Worm (Caenorhabditis elegans): ENCODE measurements around the gene srx-21.

srx-21 gene

DNA sequence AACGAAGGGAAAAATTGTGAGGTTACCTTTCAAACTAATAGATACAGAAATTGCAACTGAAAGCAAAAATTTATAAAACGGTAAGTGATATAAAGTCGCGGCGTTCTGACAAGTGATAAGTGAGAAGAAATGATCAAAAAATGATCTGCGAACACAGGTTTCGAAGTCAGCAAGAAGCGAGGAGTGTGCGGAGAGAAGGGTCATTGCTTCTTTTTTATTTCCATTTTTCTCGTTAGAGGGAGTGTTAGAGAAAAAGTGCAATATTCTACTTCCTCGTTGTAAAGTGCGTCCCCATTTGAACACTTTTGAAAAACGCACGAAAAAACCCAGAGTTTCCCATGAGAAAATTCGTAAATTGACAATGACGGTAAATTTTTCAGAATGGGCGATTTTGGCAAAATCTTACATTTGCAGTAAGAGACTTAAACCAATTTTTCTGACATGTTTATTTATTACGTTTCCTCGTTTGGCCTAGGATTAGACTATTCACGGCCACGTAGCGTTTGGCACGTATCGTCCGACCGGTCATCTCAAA, at the start of gene srx-21, which contains the start of gene fbxa-72:
Gene srx-21 (plus strand): TSS at position 485 of the 535 bp plus-strand sequence.
Gene fbxa-72 (minus strand): TSS at position 204 of the 535 bp plus-strand sequence.
- TF ChIP-seq him-1 (tag; optimal IDR thresholded peaks at IDR 0.05) = no peak
- peak; percentile 69 for TF ChIP-seq nhr-80 (tag; optimal IDR thresholded peaks at IDR 0.05)
- TF ChIP-seq lir-1 (GFP tag; conservative IDR thresholded peaks at IDR 0.05) = no peak
- no peak for TF ChIP-seq ets-4 (GFP tag; optimal IDR thresholded peaks at IDR 0.05)

DNA sequence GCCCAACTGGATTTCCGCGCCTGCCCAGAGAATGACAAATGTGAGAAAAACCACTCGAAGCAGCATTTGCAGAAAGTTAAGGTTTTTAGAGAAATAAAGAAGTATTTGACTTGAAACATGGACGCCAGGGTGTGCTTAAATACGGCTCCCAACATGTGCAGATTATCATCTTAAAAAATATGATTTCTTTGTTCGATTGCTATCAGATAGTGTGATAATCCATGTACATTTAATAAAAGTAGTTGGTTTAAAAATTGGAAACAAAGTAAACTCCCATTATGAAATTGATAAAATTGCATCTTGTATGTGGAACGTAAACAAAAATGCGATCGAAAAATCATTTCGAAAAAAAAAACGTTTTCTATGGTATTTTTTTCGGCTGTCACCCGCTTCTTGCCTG, 49.2 kb upstream of the srx-21 start, which contains the start of gene F48G7.8:
Gene F48G7.8 (minus strand): TSS at position 101 of the 400 bp plus-strand sequence.
- TF ChIP-seq ztf-22 (GFP tag; optimal IDR thresholded peaks at IDR 0.05) (no peak), K11D2.4 (GFP tag; IDR thresholded peaks at IDR 0.05) (no peak), F37B4.10 (GFP tag; IDR thresholded peaks at IDR 0.05) (no peak), ztf-18 (tag; optimal IDR thresholded peaks at IDR 0.05) (no peak), dox-1 (GFP tag; IDR thresholded peaks at IDR 0.05) (no peak), efl-1 (GFP tag; optimal IDR thresholded peaks at IDR 0.05) (no peak), T26A5.8 (tag; optimal IDR thresholded peaks at IDR 0.05) (no peak), madf-10 (tag; optimal IDR thresholded peaks at IDR 0.05) (no peak), nhr-120 (GFP tag; IDR thresholded peaks at IDR 0.05) (no peak), T07F8.4 (tag; optimal IDR thresholded peaks at IDR 0.05) (no peak), zim-3 (tag; optimal IDR thresholded peaks at IDR 0.05) (no peak), ama-1 (optimal IDR thresholded peaks at IDR 0.05) (no peak), ama-1 (GFP tag; optimal IDR thresholded peaks at IDR 0.05) (no peak), C17E4.6 (GFP tag; IDR thresholded peaks at IDR 0.05) (no peak), cebp-1 (GFP tag; IDR thresholded peaks at IDR 0.05) (no peak), cebp-1 (tag; optimal IDR thresholded peaks at IDR 0.05) (no peak), lir-1 (GFP tag; conservative IDR thresholded peaks at IDR 0.05) (no peak), attf-3 (GFP tag; conservative IDR thresholded peaks at IDR 0.05) (no peak)

- TF ChIP-seq nhr-90 (tag; optimal IDR thresholded peaks at IDR 0.05) (no peak), F57A8.1 (GFP tag; optimal IDR thresholded peaks at IDR 0.05) (no peak), lin-35 (GFP tag; optimal IDR thresholded peaks at IDR 0.05) (no peak), madf-10 (tag; optimal IDR thresholded peaks at IDR 0.05) (no peak), F52B5.7 (tag; optimal IDR thresholded peaks at IDR 0.05) (no peak), pha-4 (tag; optimal IDR thresholded peaks at IDR 0.05) (no peak), akir-1 (GFP tag; optimal IDR thresholded peaks at IDR 0.05) (no peak), ztf-28 (GFP tag; IDR thresholded peaks at IDR 0.05) (no peak), nfya-1 (tag; optimal IDR thresholded peaks at IDR 0.05; ENCODE audit: borderline replicate concordance, insufficient read depth) (no peak), T26A5.8 (tag; optimal IDR thresholded peaks at IDR 0.05) (no peak)
Measured at ce11 chrV:628527-628926, 48.3 kb upstream of the srx-21 start, which contains the start of gene F48G7.9. TSS of gene F48G7.9 (minus strand) at chrV:628627.

- TF ChIP-seq F52B5.7 (tag; optimal IDR thresholded peaks at IDR 0.05) = no peak
- no peak for TF ChIP-seq zim-3 (tag; optimal IDR thresholded peaks at IDR 0.05)
- no peak for TF ChIP-seq F39B2.1 (GFP tag; IDR thresholded peaks at IDR 0.05)
- no peak for TF ChIP-seq lin-54 (GFP tag; optimal IDR thresholded peaks at IDR 0.05)
- TF ChIP-seq repo-1 (tag; optimal IDR thresholded peaks at IDR 0.05) = no peak
- TF ChIP-seq mes-4 (tag; optimal IDR thresholded peaks at IDR 0.05) = no peak
Measured at ce11 chrV:631832-632231, 45.0 kb upstream of the srx-21 start.

- TF ChIP-seq attf-3 (GFP tag; conservative IDR thresholded peaks at IDR 0.05) (no peak), lin-26 (GFP tag; IDR thresholded peaks at IDR 0.05) (no peak), aptf-3 (GFP tag; IDR thresholded peaks at IDR 0.05) (no peak), lsl-1 (GFP tag; optimal IDR thresholded peaks at IDR 0.05) (no peak), Y79H2A.3 (GFP tag; conservative IDR thresholded peaks at IDR 0.05) (no peak), zfh-2 (GFP tag; conservative IDR thresholded peaks at IDR 0.05) (no peak)
Measured at ce11 chrV:634855-635254, 42.0 kb upstream of the srx-21 start, which contains the start of gene F48G7.10. TSS of gene F48G7.10 (minus strand) at chrV:634955.
